Fruit fly (Drosophila melanogaster) whole organism, pupa: ENCODE measurements around the gene CG34327.

Experiments used
- CG13204 ChIP-seq: fragments of 200-800 bp; sonication (Bioruptor generic); optimal IDR thresholded peaks from 2 replicates; lab custom pipeline; 2018; ENCODE audit warnings: missing biosample characterization, mild to moderate bottlenecking, missing genetic modification characterization, moderate library complexity
- CG14655 ChIP-seq: fragments of 200-800 bp; sonication (Bioruptor generic); optimal IDR thresholded peaks from 3 replicates; lab custom pipeline; 2017; ENCODE audit warnings: mild to moderate bottlenecking, missing biosample characterization, missing genetic modification reagents, missing genetic modification characterization
- CG17806 ChIP-seq: fragments of 200-800 bp; sonication (Bioruptor generic); optimal IDR thresholded peaks from 2 replicates; lab custom pipeline; 2018; ENCODE audit warnings: missing biosample characterization, mild to moderate bottlenecking, missing genetic modification characterization, moderate library complexity
- CG34367 ChIP-seq: fragments of 200-800 bp; sonication (Bioruptor generic); optimal IDR thresholded peaks from 2 replicates; lab custom pipeline; 2018; ENCODE audit warnings: missing biosample characterization, mild to moderate bottlenecking, missing genetic modification characterization
- CG4496 ChIP-seq: fragments of 200-800 bp; sonication (Bioruptor generic); IDR thresholded peaks from 3 replicates; pipeline ENCODE4 v1.3.6; 2022; ENCODE audit warnings: missing biosample characterization, missing genetic modification characterization
- CG8301 ChIP-seq: fragments of 200-800 bp; sonication (Bioruptor generic); optimal IDR thresholded peaks from 2 replicates; lab custom pipeline; 2018; ENCODE audit warnings: missing biosample characterization, mild to moderate bottlenecking, missing genetic modification characterization
- CG9948 ChIP-seq: fragments of 200-800 bp; sonication (Bioruptor generic); optimal IDR thresholded peaks from 2 replicates; lab custom pipeline; 2018; ENCODE audit warnings: missing biosample characterization, mild to moderate bottlenecking, missing genetic modification characterization, moderate library complexity
- Ets98B ChIP-seq: fragments of 200-800 bp; sonication (Bioruptor generic); IDR thresholded peaks from 2 replicates; pipeline ENCODE4 v1.3.6; 2022; ENCODE audit warnings: missing biosample characterization, missing genetic modification characterization
- Pif1A ChIP-seq: fragments of 200-800 bp; sonication (Bioruptor generic); optimal IDR thresholded peaks from 3 replicates; lab custom pipeline; 2016; ENCODE audit warnings: missing biosample characterization, missing genetic modification characterization
- Pif1B ChIP-seq: fragments of 200-800 bp; sonication (Bioruptor generic); optimal IDR thresholded peaks from 3 replicates; lab custom pipeline; 2016; ENCODE audit warnings: missing biosample characterization, missing genetic modification characterization
- Snoo ChIP-seq: fragments of 200-800 bp; sonication (Bioruptor generic); optimal IDR thresholded peaks from 3 replicates; lab custom pipeline; 2017; ENCODE audit warnings: missing biosample characterization, mild to moderate bottlenecking, missing genetic modification characterization, inconsistent platforms

DNA sequence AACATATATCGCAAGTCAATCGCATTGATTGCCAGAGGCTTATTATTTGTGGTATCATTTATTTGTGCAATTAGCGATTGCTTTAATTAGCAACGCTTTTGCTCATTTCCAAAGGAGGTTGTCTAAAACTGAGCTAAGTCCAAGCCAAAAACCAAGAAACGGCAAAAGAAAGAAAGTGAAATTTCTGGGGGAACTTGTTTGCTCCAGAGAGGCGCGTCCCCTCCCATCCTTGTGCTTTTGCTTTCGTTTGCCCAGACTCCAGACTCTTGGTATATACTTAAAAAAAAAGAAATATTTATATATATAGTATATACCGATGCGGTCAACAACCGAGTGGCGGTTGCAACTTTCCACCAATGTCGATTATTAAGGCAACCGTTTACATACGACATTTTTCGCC, 30.5 kb upstream of the CG34327 start:
- peak; percentile 24 for TF ChIP-seq CG14655 (GFP tag; lab: Kevin White, UChicago)
- no peak for TF ChIP-seq CG8301 (tag; lab: Kevin White, UChicago)
- TF ChIP-seq Snoo (tag; lab: Kevin White, UChicago): no peak
- no peak for TF ChIP-seq Pif1B (GFP tag; lab: Kevin White, UChicago)
- no peak for TF ChIP-seq CG13204 (GFP tag; lab: Kevin White, UChicago)
- no peak for TF ChIP-seq Pif1A (GFP tag; lab: Kevin White, UChicago)
- TF ChIP-seq CG9948 (tag; lab: Kevin White, UChicago): no peak
- TF ChIP-seq CG34367: no peak
- TF ChIP-seq CG17806 (tag; lab: Kevin White, UChicago): no peak
- TF ChIP-seq CG4496: no peak
- no peak for TF ChIP-seq Ets98B (GFP tag; lab: Robert Waterston, UW)
